In genomic region chr3L:18212237-18212653, dm6 we compare ENCODE assay signal across 1 fruit fly cellular context.
TF ChIP-seq lines count a peak whose summit lies in the region.

No protein-coding gene starts in this region.

TF ChIP-seq in whole organism, embryonic, 481 proteins besides CTCF, POLR2A, EP300 and RAD21 (continued from another document and continues in another):
- TF ChIP-seq Chrac-16 (GFP tag; optimal IDR thresholded peaks at IDR 0.05; lab: Kevin White, UChicago) = peak; percentile 59
- peak; percentile 89 for TF ChIP-seq wor (GFP tag; IDR thresholded peaks at IDR 0.05; lab: Robert Waterston, UW)
- TF ChIP-seq al (GFP tag; IDR thresholded peaks at IDR 0.05; lab: Robert Waterston, UW) = peak; percentile 76
- TF ChIP-seq CG3163 (GFP tag; optimal IDR thresholded peaks at IDR 0.05; lab: Kevin White, UChicago) = no peak
- no peak for TF ChIP-seq CG13894 (tag; optimal IDR thresholded peaks at IDR 0.05; lab: Kevin White, UChicago)
- peak; percentile 49 for TF ChIP-seq CG3065 (GFP tag; optimal IDR thresholded peaks at IDR 0.05; lab: Kevin White, UChicago)
- TF ChIP-seq CG17912 (GFP tag; optimal IDR thresholded peaks at IDR 0.05; lab: Kevin White, UChicago) = no peak
- TF ChIP-seq CG6689 (GFP tag; IDR thresholded peaks at IDR 0.05; lab: Robert Waterston, UW) = peak; percentile 93
- peak; percentile 78 for TF ChIP-seq CG4360 (GFP tag; IDR thresholded peaks at IDR 0.05; lab: Robert Waterston, UW)
- TF ChIP-seq dpn (GFP tag; optimal IDR thresholded peaks at IDR 0.05; lab: Kevin White, UChicago) = peak; percentile 60 to 76
- no peak for TF ChIP-seq knrl (GFP tag; IDR thresholded peaks at IDR 0.05; lab: Robert Waterston, UW; ENCODE audit: partially characterized antibody)
- peak; percentile 65 for TF ChIP-seq lilli (GFP tag; optimal IDR thresholded peaks at IDR 0.05; lab: Kevin White, UChicago)
- peak; percentile 48 for TF ChIP-seq Max (GFP tag; optimal IDR thresholded peaks at IDR 0.05; lab: Kevin White, UChicago)
- peak; percentile 34 for TF ChIP-seq HLH54F (GFP tag; optimal IDR thresholded peaks at IDR 0.05; lab: Kevin White, UChicago)
- TF ChIP-seq Elba2 (GFP tag; optimal IDR thresholded peaks at IDR 0.05; lab: Kevin White, UChicago) = no peak
- peak; percentile 45 to 82 for TF ChIP-seq bsh (GFP tag; optimal IDR thresholded peaks at IDR 0.05; lab: Kevin White, UChicago)
- TF ChIP-seq Atf6 (GFP tag; IDR thresholded peaks at IDR 0.05; lab: Robert Waterston, UW) = peak; percentile 85; the same call in 1 of the 2 replicates
- no peak for TF ChIP-seq Bgb (GFP tag; IDR thresholded peaks at IDR 0.05; lab: Robert Waterston, UW; ENCODE audit: partially characterized antibody)
- peak; percentile 49 for TF ChIP-seq Nf-YB (GFP tag; optimal IDR thresholded peaks at IDR 0.05; lab: Kevin White, UChicago)
- peak; percentile 58 to 68 for TF ChIP-seq Pdp1 (GFP tag; optimal IDR thresholded peaks at IDR 0.05; lab: Kevin White, UChicago)
- peak; percentile 18 for TF ChIP-seq fd3F (GFP tag; optimal IDR thresholded peaks at IDR 0.05; lab: Kevin White, UChicago)
- TF ChIP-seq yki (optimal IDR thresholded peaks at IDR 0.05; lab: Kevin White, UChicago) = no peak
- no peak for TF ChIP-seq pfk (GFP tag; optimal IDR thresholded peaks at IDR 0.05; lab: Kevin White, UChicago)
- TF ChIP-seq scrt (GFP tag; optimal IDR thresholded peaks at IDR 0.05; lab: Kevin White, UChicago) = peak; percentile 18
- peak; percentile 68 for TF ChIP-seq CG31441 (GFP tag; IDR thresholded peaks at IDR 0.05; lab: Robert Waterston, UW)
- no peak for TF ChIP-seq ham (GFP tag; IDR thresholded peaks at IDR 0.05; lab: Robert Waterston, UW)
- TF ChIP-seq MTF-1 (GFP tag; optimal IDR thresholded peaks at IDR 0.05; lab: Kevin White, UChicago; ENCODE audit: borderline replicate concordance) = peak; percentile 19
- TF ChIP-seq CG3995 (GFP tag; optimal IDR thresholded peaks at IDR 0.05; lab: Kevin White, UChicago) = no peak
- TF ChIP-seq h (optimal IDR thresholded peaks at IDR 0.05; lab: Kevin White, UChicago) = no peak
- peak; percentile 20 for TF ChIP-seq lbe (GFP tag; optimal IDR thresholded peaks at IDR 0.05; lab: Kevin White, UChicago)
- peak; percentile 94 for TF ChIP-seq sisA (GFP tag; IDR thresholded peaks at IDR 0.05; lab: Robert Waterston, UW)
- TF ChIP-seq wek (GFP tag; optimal IDR thresholded peaks at IDR 0.05; lab: Kevin White, UChicago) = no peak
- TF ChIP-seq Dll (GFP tag; IDR thresholded peaks at IDR 0.05; lab: Robert Waterston, UW; ENCODE audit: partially characterized antibody) = no peak
- TF ChIP-seq CG10565 (GFP tag; optimal IDR thresholded peaks at IDR 0.05; lab: Kevin White, UChicago) = no peak
- no peak for TF ChIP-seq exex (tag; optimal IDR thresholded peaks at IDR 0.05; lab: Kevin White, UChicago)
- TF ChIP-seq nmo (GFP tag; optimal IDR thresholded peaks at IDR 0.05; lab: Kevin White, UChicago) = peak; percentile 78
- peak; percentile 93 for TF ChIP-seq H15 (GFP tag; IDR thresholded peaks at IDR 0.05; lab: Robert Waterston, UW)
- peak; percentile 60 for TF ChIP-seq ems (GFP tag; optimal IDR thresholded peaks at IDR 0.05; lab: Kevin White, UChicago)
- TF ChIP-seq Atf-2 (GFP tag; optimal IDR thresholded peaks at IDR 0.05; lab: Kevin White, UChicago) = peak; percentile 63
- TF ChIP-seq hkb (optimal IDR thresholded peaks at IDR 0.05; lab: Kevin White, UChicago) = no peak
- TF ChIP-seq hkb (GFP tag; IDR thresholded peaks at IDR 0.05; lab: Robert Waterston, UW) = peak; percentile 95
- TF ChIP-seq Usf (GFP tag; optimal IDR thresholded peaks at IDR 0.05; lab: Kevin White, UChicago) = no peak
- TF ChIP-seq pan (optimal IDR thresholded peaks at IDR 0.05; lab: Kevin White, UChicago) = no peak
- TF ChIP-seq pan (GFP tag; optimal IDR thresholded peaks at IDR 0.05 in 1 of 2, IDR thresholded peaks at IDR 0.05 in 1 of 2) = peak in 1 of 2 experiments; percentile 94
- no peak for TF ChIP-seq sna (GFP tag; IDR thresholded peaks at IDR 0.05; lab: Robert Waterston, UW; ENCODE audit: partially characterized antibody)
- TF ChIP-seq nom (GFP tag; optimal IDR thresholded peaks at IDR 0.05; lab: Kevin White, UChicago) = no peak
- TF ChIP-seq CG3407 (GFP tag; optimal IDR thresholded peaks at IDR 0.05; lab: Kevin White, UChicago) = peak; percentile 68
- TF ChIP-seq gt (GFP tag; IDR thresholded peaks at IDR 0.05; lab: Robert Waterston, UW) = peak; percentile 82
- TF ChIP-seq abd-A (tag; optimal IDR thresholded peaks at IDR 0.05; lab: Kevin White, UChicago) = peak; percentile 21
- TF ChIP-seq CG9817 (tag; optimal IDR thresholded peaks at IDR 0.05; lab: Kevin White, UChicago) = peak; percentile 63
- TF ChIP-seq CG14050 (GFP tag; IDR thresholded peaks at IDR 0.05; lab: Robert Waterston, UW) = peak; percentile 89
- no peak for TF ChIP-seq CG6791 (GFP tag; IDR thresholded peaks at IDR 0.05; lab: Robert Waterston, UW; ENCODE audit: partially characterized antibody)
- no peak for TF ChIP-seq stwl (tag; optimal IDR thresholded peaks at IDR 0.05; lab: Kevin White, UChicago)
- TF ChIP-seq vnd (GFP tag; IDR thresholded peaks at IDR 0.05; lab: Robert Waterston, UW; ENCODE audit: partially characterized antibody) = no peak
- TF ChIP-seq kni (GFP tag; optimal IDR thresholded peaks at IDR 0.05; lab: Kevin White, UChicago) = no peak
- TF ChIP-seq MESR4 (GFP tag; optimal IDR thresholded peaks at IDR 0.05; lab: Kevin White, UChicago) = no peak
- TF ChIP-seq Dref (GFP tag; IDR thresholded peaks at IDR 0.05; lab: Robert Waterston, UW) = no peak
- TF ChIP-seq en (GFP tag; optimal IDR thresholded peaks at IDR 0.05; lab: Kevin White, UChicago) = peak; percentile 42
- TF ChIP-seq sob (GFP tag; IDR thresholded peaks at IDR 0.05; lab: Robert Waterston, UW) = peak; percentile 87
- TF ChIP-seq H2.0 (GFP tag; IDR thresholded peaks at IDR 0.05; lab: Robert Waterston, UW) = peak; percentile 90
- peak; percentile 56 for TF ChIP-seq bab2 (GFP tag; optimal IDR thresholded peaks at IDR 0.05; lab: Kevin White, UChicago)
- peak; percentile 87 for TF ChIP-seq chm (GFP tag; IDR thresholded peaks at IDR 0.05; lab: Robert Waterston, UW)
- no peak for TF ChIP-seq CG7963 (GFP tag; IDR thresholded peaks at IDR 0.05; lab: Robert Waterston, UW; ENCODE audit: partially characterized antibody)
- peak; percentile 41 for TF ChIP-seq Lhr (GFP tag; optimal IDR thresholded peaks at IDR 0.05; lab: Kevin White, UChicago)
- peak; percentile 71 for TF ChIP-seq CG1529 (GFP tag; optimal IDR thresholded peaks at IDR 0.05; lab: Kevin White, UChicago)
- peak; percentile 63 for TF ChIP-seq CG18476 (GFP tag; optimal IDR thresholded peaks at IDR 0.05; lab: Kevin White, UChicago)
- peak; percentile 16 for TF ChIP-seq Sry-β (GFP tag; optimal IDR thresholded peaks at IDR 0.05; lab: Kevin White, UChicago)
- no peak for TF ChIP-seq emc (GFP tag; optimal IDR thresholded peaks at IDR 0.05; lab: Kevin White, UChicago)
- TF ChIP-seq run (tag; optimal IDR thresholded peaks at IDR 0.05; lab: Kevin White, UChicago) = peak; percentile 58
- peak; percentile 89 for TF ChIP-seq ase (GFP tag; IDR thresholded peaks at IDR 0.05; lab: Robert Waterston, UW)
- TF ChIP-seq CG15514 (GFP tag; optimal IDR thresholded peaks at IDR 0.05; lab: Kevin White, UChicago) = no peak
- peak; percentile 91 for TF ChIP-seq CG4730 (GFP tag; IDR thresholded peaks at IDR 0.05; lab: Robert Waterston, UW)
- TF ChIP-seq aop (GFP tag; IDR thresholded peaks at IDR 0.05; lab: Robert Waterston, UW) = 0 out of 2 replicates have a peak, but pooled peaks have one; percentile 55
- no peak for TF ChIP-seq Lpt (GFP tag; optimal IDR thresholded peaks at IDR 0.05; lab: Kevin White, UChicago)
- TF ChIP-seq Lim3 (GFP tag; IDR thresholded peaks at IDR 0.05; lab: Robert Waterston, UW) = peak; percentile 84
- TF ChIP-seq Hr51 (GFP tag; optimal IDR thresholded peaks at IDR 0.05; lab: Kevin White, UChicago) = peak; percentile 34 to 78
- TF ChIP-seq klu (GFP tag; IDR thresholded peaks at IDR 0.05; lab: Robert Waterston, UW) = peak; percentile 80
- TF ChIP-seq CG7372 (GFP tag; IDR thresholded peaks at IDR 0.05; lab: Robert Waterston, UW) = peak; percentile 78
- peak; percentile 86 for TF ChIP-seq CG14667 (GFP tag; IDR thresholded peaks at IDR 0.05; lab: Robert Waterston, UW)
- no peak for TF ChIP-seq CG15696 (tag; optimal IDR thresholded peaks at IDR 0.05; lab: Kevin White, UChicago)
- peak; percentile 54 for TF ChIP-seq Dek (tag; optimal IDR thresholded peaks at IDR 0.05; lab: Kevin White, UChicago)
- no peak for TF ChIP-seq ac (GFP tag; optimal IDR thresholded peaks at IDR 0.05; lab: Kevin White, UChicago)
- peak; percentile 89 for TF ChIP-seq gem (tag; optimal IDR thresholded peaks at IDR 0.05; lab: Kevin White, UChicago)
- no peak for TF ChIP-seq CG34224 (GFP tag; IDR thresholded peaks at IDR 0.05; lab: Robert Waterston, UW; ENCODE audit: partially characterized antibody)
- peak; percentile 71 for TF ChIP-seq CG9727 (GFP tag; optimal IDR thresholded peaks at IDR 0.05; lab: Kevin White, UChicago)
- no peak; the same call in none of the 2 replicates for TF ChIP-seq CG9215 (GFP tag; IDR thresholded peaks at IDR 0.05; lab: Robert Waterston, UW)
- peak; percentile 87 for TF ChIP-seq ro (GFP tag; IDR thresholded peaks at IDR 0.05; lab: Robert Waterston, UW)
- peak; percentile 36 for TF ChIP-seq maf-S (GFP tag; optimal IDR thresholded peaks at IDR 0.05; lab: Kevin White, UChicago)
- no peak for TF ChIP-seq CG12236 (GFP tag; optimal IDR thresholded peaks at IDR 0.05; lab: Kevin White, UChicago)
- TF ChIP-seq YL-1 (GFP tag; optimal IDR thresholded peaks at IDR 0.05; lab: Kevin White, UChicago) = no peak
- no peak for TF ChIP-seq HLHmδ (GFP tag; optimal IDR thresholded peaks at IDR 0.05; lab: Kevin White, UChicago)
- peak; percentile 82 for TF ChIP-seq slbo (GFP tag; IDR thresholded peaks at IDR 0.05; lab: Robert Waterston, UW)
- TF ChIP-seq vfl (GFP tag; optimal IDR thresholded peaks at IDR 0.05; lab: Kevin White, UChicago) = peak; percentile 13
- TF ChIP-seq corto (GFP tag; optimal IDR thresholded peaks at IDR 0.05; lab: Kevin White, UChicago) = no peak
- peak; percentile 40 for TF ChIP-seq trem (tag; optimal IDR thresholded peaks at IDR 0.05; lab: Kevin White, UChicago)
- TF ChIP-seq org-1 (GFP tag; optimal IDR thresholded peaks at IDR 0.05; lab: Kevin White, UChicago) = peak; percentile 69
- peak; percentile 84 for TF ChIP-seq ATbp (GFP tag; optimal IDR thresholded peaks at IDR 0.05; lab: Kevin White, UChicago)
- TF ChIP-seq D (optimal IDR thresholded peaks at IDR 0.05; lab: Kevin White, UChicago) = no peak
- TF ChIP-seq D (GFP tag; optimal IDR thresholded peaks at IDR 0.05; lab: Kevin White, UChicago) = peak; percentile 80
- TF ChIP-seq tio (GFP tag; optimal IDR thresholded peaks at IDR 0.05; lab: Kevin White, UChicago) = peak; percentile 47
- no peak for TF ChIP-seq grn (GFP tag; optimal IDR thresholded peaks at IDR 0.05; lab: Kevin White, UChicago)
- TF ChIP-seq tll (GFP tag; optimal IDR thresholded peaks at IDR 0.05; lab: Kevin White, UChicago) = no peak
- TF ChIP-seq CG2199 (GFP tag; IDR thresholded peaks at IDR 0.05; lab: Robert Waterston, UW) = peak; percentile 83; the same call in 2 of the 3 replicates
- TF ChIP-seq pho (GFP tag; optimal IDR thresholded peaks at IDR 0.05; lab: Kevin White, UChicago) = no peak
- peak; percentile 93 for TF ChIP-seq CG32772 (GFP tag; IDR thresholded peaks at IDR 0.05; lab: Robert Waterston, UW)
- TF ChIP-seq CG3838 (GFP tag; optimal IDR thresholded peaks at IDR 0.05; lab: Kevin White, UChicago) = peak; percentile 5
- peak; percentile 4 for TF ChIP-seq CG4617 (GFP tag; optimal IDR thresholded peaks at IDR 0.05; lab: Kevin White, UChicago; ENCODE audit: borderline replicate concordance)
- no peak for TF ChIP-seq tna (GFP tag; IDR thresholded peaks at IDR 0.05; lab: Robert Waterston, UW; ENCODE audit: partially characterized antibody)
- TF ChIP-seq CG12071 (GFP tag; optimal IDR thresholded peaks at IDR 0.05; lab: Kevin White, UChicago) = peak; percentile 68
- TF ChIP-seq CG42726 (GFP tag; IDR thresholded peaks at IDR 0.05; lab: Robert Waterston, UW; ENCODE audit: partially characterized antibody) = no peak
- TF ChIP-seq lola (GFP tag; optimal IDR thresholded peaks at IDR 0.05; lab: Kevin White, UChicago) = peak in 1 of 3 experiments; percentile 63
- no peak for TF ChIP-seq bbx (GFP tag; IDR thresholded peaks at IDR 0.05; lab: Robert Waterston, UW; ENCODE audit: partially characterized antibody)
- TF ChIP-seq ash1 (GFP tag; optimal IDR thresholded peaks at IDR 0.05; lab: Kevin White, UChicago) = no peak
- TF ChIP-seq CG4707 (GFP tag; optimal IDR thresholded peaks at IDR 0.05; lab: Kevin White, UChicago) = peak; percentile 16
- TF ChIP-seq tgo (GFP tag; IDR thresholded peaks at IDR 0.05; lab: Robert Waterston, UW) = peak; percentile 92
- peak; percentile 86 for TF ChIP-seq ap (GFP tag; IDR thresholded peaks at IDR 0.05; lab: Robert Waterston, UW)
- peak; percentile 60 for TF ChIP-seq cas (GFP tag; IDR thresholded peaks at IDR 0.05; lab: Robert Waterston, UW)
- no peak for TF ChIP-seq CHES-1-like (GFP tag; optimal IDR thresholded peaks at IDR 0.05; lab: Kevin White, UChicago)
- peak; percentile 52 for TF ChIP-seq Hmr (GFP tag; optimal IDR thresholded peaks at IDR 0.05; lab: Kevin White, UChicago)
- no peak for TF ChIP-seq CG8089 (GFP tag; optimal IDR thresholded peaks at IDR 0.05; lab: Kevin White, UChicago)
- peak; percentile 94 for TF ChIP-seq stc (GFP tag; IDR thresholded peaks at IDR 0.05; lab: Robert Waterston, UW)
- peak; percentile 94 for TF ChIP-seq zfh1 (GFP tag; IDR thresholded peaks at IDR 0.05; lab: Robert Waterston, UW)
- peak; percentile 51 for TF ChIP-seq NfI (GFP tag; optimal IDR thresholded peaks at IDR 0.05; lab: Kevin White, UChicago)
- peak; percentile 32 for TF ChIP-seq twi (tag; optimal IDR thresholded peaks at IDR 0.05; lab: Kevin White, UChicago)
- TF ChIP-seq crol (GFP tag; IDR thresholded peaks at IDR 0.05; lab: Robert Waterston, UW) = peak; percentile 44; the same call in 1 of the 2 replicates
- no peak for TF ChIP-seq Bteb2 (GFP tag; optimal IDR thresholded peaks at IDR 0.05; lab: Kevin White, UChicago)
- TF ChIP-seq sens-2 (GFP tag; IDR thresholded peaks at IDR 0.05; lab: Robert Waterston, UW) = peak; percentile 85
- TF ChIP-seq CG12104 (GFP tag; optimal IDR thresholded peaks at IDR 0.05; lab: Kevin White, UChicago) = peak; percentile 18
- TF ChIP-seq Dad (GFP tag; optimal IDR thresholded peaks at IDR 0.05; lab: Kevin White, UChicago) = no peak
- no peak for TF ChIP-seq CG3281 (GFP tag; optimal IDR thresholded peaks at IDR 0.05; lab: Kevin White, UChicago)
- no peak for TF ChIP-seq fu2 (GFP tag; optimal IDR thresholded peaks at IDR 0.05; lab: Kevin White, UChicago)
- TF ChIP-seq Mrtf (GFP tag; IDR thresholded peaks at IDR 0.05; lab: Robert Waterston, UW) = peak; percentile 92
- TF ChIP-seq CG7745 (tag; optimal IDR thresholded peaks at IDR 0.05; lab: Kevin White, UChicago) = no peak
